Fruit fly (Drosophila melanogaster): ENCODE results near the gene CG32845.

- TF ChIP-seq CG8478 (optimal IDR thresholded peaks at IDR 0.05) = no peak
- no peak for TF ChIP-seq CTCF (optimal IDR thresholded peaks at IDR 0.05)
These were observed 48.9 kb downstream of the CG32845 start for dm6 chr3L:224004-224951.
